Fruit fly (Drosophila melanogaster) whole organism, pupa: Measurements from ENCODE around the gene CG34429.

Experiments
- CG10348 ChIP-seq: fragments of 200-800 bp; sonication (Bioruptor generic); IDR thresholded peaks from 2 replicates; pipeline ENCODE4 v1.3.6; 2022; ENCODE audit warnings: missing biosample characterization, missing genetic modification characterization
- CG12605 ChIP-seq: fragments of 200-800 bp; sonication (Bioruptor generic); IDR thresholded peaks from 2 replicates; pipeline ENCODE4 v1.3.6; 2022; ENCODE audit warnings: missing biosample characterization, missing genetic modification characterization
- CG13204 ChIP-seq: fragments of 200-800 bp; sonication (Bioruptor generic); optimal IDR thresholded peaks from 2 replicates; lab custom pipeline; 2018; ENCODE audit warnings: missing biosample characterization, mild to moderate bottlenecking, missing genetic modification characterization, moderate library complexity
- CG14655 ChIP-seq: fragments of 200-800 bp; sonication (Bioruptor generic); optimal IDR thresholded peaks from 3 replicates; lab custom pipeline; 2017; ENCODE audit warnings: mild to moderate bottlenecking, missing biosample characterization, missing genetic modification reagents, missing genetic modification characterization
- CG15710 ChIP-seq: fragments of 200-800 bp; sonication (Bioruptor generic); optimal IDR thresholded peaks from 2 replicates; lab custom pipeline; 2018; ENCODE audit warnings: missing biosample characterization, mild to moderate bottlenecking, missing genetic modification characterization, moderate library complexity
- CG17806 ChIP-seq: fragments of 200-800 bp; sonication (Bioruptor generic); optimal IDR thresholded peaks from 2 replicates; lab custom pipeline; 2018; ENCODE audit warnings: missing biosample characterization, mild to moderate bottlenecking, missing genetic modification characterization, moderate library complexity
- CG32121 ChIP-seq: fragments of 200-800 bp; sonication (Bioruptor generic); IDR thresholded peaks from 2 replicates; pipeline ENCODE4 v1.3.6; 2022; ENCODE audit warnings: missing biosample characterization, missing genetic modification characterization
- CG34367 ChIP-seq: fragments of 200-800 bp; sonication (Bioruptor generic); optimal IDR thresholded peaks from 2 replicates; lab custom pipeline; 2018; ENCODE audit warnings: missing biosample characterization, mild to moderate bottlenecking, missing genetic modification characterization
- CG4496 ChIP-seq: fragments of 200-800 bp; sonication (Bioruptor generic); IDR thresholded peaks from 3 replicates; pipeline ENCODE4 v1.3.6; 2022; ENCODE audit warnings: missing biosample characterization, missing genetic modification characterization
- CG8159 ChIP-seq: fragments of 200-800 bp; sonication (Bioruptor generic); optimal IDR thresholded peaks from 3 replicates; lab custom pipeline; 2018; ENCODE audit warnings: missing biosample characterization, mild to moderate bottlenecking, missing genetic modification characterization, moderate library complexity
- CG8301 ChIP-seq: fragments of 200-800 bp; sonication (Bioruptor generic); optimal IDR thresholded peaks from 2 replicates; lab custom pipeline; 2018; ENCODE audit warnings: missing biosample characterization, mild to moderate bottlenecking, missing genetic modification characterization
- CG9948 ChIP-seq: fragments of 200-800 bp; sonication (Bioruptor generic); optimal IDR thresholded peaks from 2 replicates; lab custom pipeline; 2018; ENCODE audit warnings: missing biosample characterization, mild to moderate bottlenecking, missing genetic modification characterization, moderate library complexity
- D1 ChIP-seq: fragments of 200-800 bp; sonication (Bioruptor generic); optimal IDR thresholded peaks from 2 replicates; lab custom pipeline; 2018; ENCODE audit warnings: missing biosample characterization, mild to moderate bottlenecking, missing genetic modification characterization, moderate library complexity
- EcR ChIP-seq: fragments of 200-800 bp; sonication (Bioruptor generic); optimal IDR thresholded peaks from 3 replicates; lab custom pipeline; 2019; ENCODE audit warnings: missing biosample characterization, missing genetic modification characterization, mild to moderate bottlenecking, moderate library complexity, missing genetic modification reagents
- Ets98B ChIP-seq: fragments of 200-800 bp; sonication (Bioruptor generic); IDR thresholded peaks from 2 replicates; pipeline ENCODE4 v1.3.6; 2022; ENCODE audit warnings: missing biosample characterization, missing genetic modification characterization
- Pif1A ChIP-seq: fragments of 200-800 bp; sonication (Bioruptor generic); optimal IDR thresholded peaks from 3 replicates; lab custom pipeline; 2016; ENCODE audit warnings: missing biosample characterization, missing genetic modification characterization
- Pif1B ChIP-seq: fragments of 200-800 bp; sonication (Bioruptor generic); optimal IDR thresholded peaks from 3 replicates; lab custom pipeline; 2016; ENCODE audit warnings: missing biosample characterization, missing genetic modification characterization
- Snoo ChIP-seq: fragments of 200-800 bp; sonication (Bioruptor generic); optimal IDR thresholded peaks from 3 replicates; lab custom pipeline; 2017; ENCODE audit warnings: missing biosample characterization, mild to moderate bottlenecking, missing genetic modification characterization, inconsistent platforms
- gl ChIP-seq: fragments of 200-800 bp; sonication (Bioruptor generic); optimal IDR thresholded peaks from 2 replicates; lab custom pipeline; 2018; ENCODE audit warnings: missing biosample characterization, mild to moderate bottlenecking, missing genetic modification characterization
- rn ChIP-seq: fragments of 200-800 bp; sonication (Bioruptor generic); IDR thresholded peaks from 2 replicates; pipeline ENCODE4 v1.3.6; 2022; ENCODE audit warnings: missing biosample characterization, missing genetic modification characterization

Gene CG34429

dm6 chr3L:13074084-13074624 lies 11.3 kb downstream of the CG34429 start:
- TF ChIP-seq CG17806 (tag; lab: Kevin White, UChicago) (no peak), Pif1B (GFP tag; lab: Kevin White, UChicago) (no peak), Ets98B (GFP tag; lab: Robert Waterston, UW) (no peak), CG14655 (GFP tag; lab: Kevin White, UChicago) (no peak), CG4496 (GFP tag; lab: Robert Waterston, UW) (no peak), gl (tag; lab: Kevin White, UChicago) (no peak), Snoo (tag; lab: Kevin White, UChicago) (no peak), CG32121 (GFP tag; lab: Robert Waterston, UW) (no peak), rn (GFP tag; lab: Robert Waterston, UW) (no peak), CG34367 (no peak), D1 (tag; lab: Kevin White, UChicago) (no peak), CG10348 (GFP tag; lab: Robert Waterston, UW) (no peak), Pif1A (no peak), CG9948 (tag; lab: Kevin White, UChicago) (no peak), EcR (GFP tag; lab: Kevin White, UChicago) (no peak), CG8301 (no peak)

dm6 chr3L:13077326-13077725 lies 14.5 kb downstream of the CG34429 start:
- TF ChIP-seq CG17806 (tag; lab: Kevin White, UChicago) (no peak), CG8159 (tag; lab: Kevin White, UChicago) (no peak)

dm6 chr3L:13080418-13080817 lies 17.6 kb downstream of the CG34429 start:
- no peak for TF ChIP-seq CG14655 (GFP tag; lab: Kevin White, UChicago)
- TF ChIP-seq Ets98B (GFP tag; lab: Robert Waterston, UW): no peak
- no peak for TF ChIP-seq Pif1B (GFP tag; lab: Kevin White, UChicago)
- no peak for TF ChIP-seq CG4496 (GFP tag; lab: Robert Waterston, UW)
- no peak for TF ChIP-seq CG8159 (tag; lab: Kevin White, UChicago)
- TF ChIP-seq CG15710 (tag; lab: Kevin White, UChicago): no peak
- no peak for TF ChIP-seq CG12605 (GFP tag; lab: Robert Waterston, UW)
- no peak for TF ChIP-seq CG34367

- TF ChIP-seq Pif1A: no peak
- no peak for TF ChIP-seq rn (GFP tag; lab: Robert Waterston, UW)
- no peak for TF ChIP-seq Ets98B (GFP tag; lab: Robert Waterston, UW)
These were observed 18.6 kb downstream of the CG34429 start for dm6 chr3L:13081284-13081937.

dm6 chr3L:13083432-13083831 lies 20.6 kb downstream of the CG34429 start:
- TF ChIP-seq rn (GFP tag; lab: Robert Waterston, UW) (no peak), Pif1B (GFP tag; lab: Kevin White, UChicago) (no peak), D1 (tag; lab: Kevin White, UChicago) (no peak), CG17806 (tag; lab: Kevin White, UChicago) (no peak), CG9948 (tag; lab: Kevin White, UChicago) (no peak), CG13204 (GFP tag; lab: Kevin White, UChicago) (no peak), CG4496 (GFP tag; lab: Robert Waterston, UW) (no peak), Snoo (tag; lab: Kevin White, UChicago) (no peak), CG10348 (GFP tag; lab: Robert Waterston, UW) (no peak)
- TF ChIP-seq, all 21 proteins: peak for 0

- no peak for TF ChIP-seq D1 (tag; lab: Kevin White, UChicago)
These were observed 21.6 kb downstream of the CG34429 start for dm6 chr3L:13084477-13084876.

- TF ChIP-seq CG15710 (tag; lab: Kevin White, UChicago) (no peak), gl (tag; lab: Kevin White, UChicago) (no peak), Pif1A (no peak), CG32121 (GFP tag; lab: Robert Waterston, UW) (no peak), CG10348 (GFP tag; lab: Robert Waterston, UW) (no peak), EcR (GFP tag; lab: Kevin White, UChicago) (no peak)
These were observed 24.3 kb downstream of the CG34429 start, which contains the start of gene CG17300 for dm6 chr3L:13087189-13087588. Gene CG17300 (minus strand): TSS chr3L:13087289.

dm6 chr3L:13089869-13090268 lies 27.0 kb downstream of the CG34429 start, which contains the start of gene CG11251:
Gene CG11251 (minus strand): TSS chr3L:13089969.
- TF ChIP-seq Ets98B (GFP tag; lab: Robert Waterston, UW): no peak
- no peak for TF ChIP-seq D1 (tag; lab: Kevin White, UChicago)
- no peak for TF ChIP-seq Pif1A
- TF ChIP-seq rn (GFP tag; lab: Robert Waterston, UW): no peak
- TF ChIP-seq CG9948 (tag; lab: Kevin White, UChicago): no peak
- no peak for TF ChIP-seq CG17806 (tag; lab: Kevin White, UChicago)
- no peak for TF ChIP-seq CG8301
- no peak for TF ChIP-seq gl (tag; lab: Kevin White, UChicago)
- TF ChIP-seq Snoo (tag; lab: Kevin White, UChicago): no peak
- TF ChIP-seq Pif1B (GFP tag; lab: Kevin White, UChicago): no peak
- no peak for TF ChIP-seq CG12605 (GFP tag; lab: Robert Waterston, UW)
- TF ChIP-seq CG34367: no peak
- no peak for TF ChIP-seq CG14655 (GFP tag; lab: Kevin White, UChicago)
- TF ChIP-seq CG15710 (tag; lab: Kevin White, UChicago): no peak
- no peak for TF ChIP-seq CG4496 (GFP tag; lab: Robert Waterston, UW)
- no peak for TF ChIP-seq CG10348 (GFP tag; lab: Robert Waterston, UW)
